Worm (Caenorhabditis elegans): ENCODE results near the gene kcmf-1.

Gene kcmf-1

DNA sequence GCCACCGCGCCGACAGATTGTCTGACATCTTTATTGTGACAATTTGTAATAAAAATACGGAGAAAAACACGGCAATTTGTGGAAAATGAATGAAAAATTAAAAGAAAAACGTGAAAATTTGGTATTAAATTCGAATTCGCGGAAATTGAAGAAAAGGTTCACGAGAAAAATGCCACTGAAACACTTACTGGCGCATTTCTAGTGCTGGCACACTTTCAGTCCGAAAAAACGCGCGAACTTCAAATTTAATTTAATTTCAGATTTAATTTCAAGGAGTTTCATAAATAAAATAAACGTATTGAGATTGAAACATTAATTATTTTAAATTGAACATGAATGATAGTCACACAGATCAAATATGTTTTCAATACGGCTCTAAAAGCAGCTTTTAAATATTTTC is 33.9 kb upstream of the kcmf-1 start, which contains the start of gene cyk-7:
Gene cyk-7 (minus strand): TSS at position 99 of the 400 bp plus-strand sequence.
- TF ChIP-seq ceh-36 (tag; optimal IDR thresholded peaks at IDR 0.05) (no peak), tra-4 (tag; optimal IDR thresholded peaks at IDR 0.05) (no peak), F13C5.2 (tag; optimal IDR thresholded peaks at IDR 0.05) (no peak), hnd-1 (tag; optimal IDR thresholded peaks at IDR 0.05) (no peak), ceh-13 (GFP tag; optimal IDR thresholded peaks at IDR 0.05) (no peak), pes-1 (GFP tag; IDR thresholded peaks at IDR 0.05) (no peak), hmbx-1 (tag; optimal IDR thresholded peaks at IDR 0.05) (no peak), B0310.2 (tag; optimal IDR thresholded peaks at IDR 0.05) (no peak), ama-1 (optimal IDR thresholded peaks at IDR 0.05) (no peak), sea-1 (GFP tag; conservative IDR thresholded peaks at IDR 0.05) (no peak), scrt-1 (GFP tag; IDR thresholded peaks at IDR 0.05) (no peak), tbx-11 (GFP tag; IDR thresholded peaks at IDR 0.05) (no peak)

DNA sequence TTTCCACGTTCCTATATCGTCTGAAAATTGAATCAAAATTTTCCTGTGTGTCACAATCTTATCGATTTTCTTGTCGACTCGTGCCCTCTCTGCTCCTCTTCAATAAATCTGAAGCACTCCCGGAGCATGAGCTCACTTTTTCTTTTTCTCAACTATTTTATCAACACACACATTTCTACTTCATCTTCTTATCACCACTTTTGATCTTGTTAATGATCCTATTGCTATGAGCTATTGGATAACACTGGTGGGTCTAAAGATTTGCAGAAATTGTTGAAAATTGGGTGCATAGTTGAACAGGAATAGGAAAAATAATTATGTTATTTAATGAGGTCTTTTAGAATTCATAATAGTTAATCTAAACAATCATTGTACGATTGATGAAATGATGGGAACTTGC is 24.0 kb upstream of the kcmf-1 start:
- no peak for TF ChIP-seq tra-4 (tag; optimal IDR thresholded peaks at IDR 0.05)
- no peak for TF ChIP-seq F13C5.2 (tag; optimal IDR thresholded peaks at IDR 0.05)
- no peak for TF ChIP-seq hmg-4 (GFP tag; optimal IDR thresholded peaks at IDR 0.05)
- TF ChIP-seq pes-1 (GFP tag; IDR thresholded peaks at IDR 0.05) = no peak
- no peak for TF ChIP-seq aly-1 (tag; optimal IDR thresholded peaks at IDR 0.05)
- no peak for TF ChIP-seq tbx-37 (GFP tag; conservative IDR thresholded peaks at IDR 0.05)
- no peak for TF ChIP-seq flt-1 (GFP tag; IDR thresholded peaks at IDR 0.05)
- no peak for TF ChIP-seq sea-1 (GFP tag; conservative IDR thresholded peaks at IDR 0.05)
- TF ChIP-seq hnd-1 (tag; optimal IDR thresholded peaks at IDR 0.05) = no peak
- no peak for TF ChIP-seq B0310.2 (tag; optimal IDR thresholded peaks at IDR 0.05)
- no peak for TF ChIP-seq hmbx-1 (tag; optimal IDR thresholded peaks at IDR 0.05)
- TF ChIP-seq ceh-36 (tag; optimal IDR thresholded peaks at IDR 0.05) = no peak
- TF ChIP-seq ceh-13 (GFP tag; optimal IDR thresholded peaks at IDR 0.05) = no peak
- no peak for TF ChIP-seq ama-1 (optimal IDR thresholded peaks at IDR 0.05)
- TF ChIP-seq ets-7 (tag; optimal IDR thresholded peaks at IDR 0.05) = no peak
- no peak for TF ChIP-seq scrt-1 (GFP tag; IDR thresholded peaks at IDR 0.05)

DNA sequence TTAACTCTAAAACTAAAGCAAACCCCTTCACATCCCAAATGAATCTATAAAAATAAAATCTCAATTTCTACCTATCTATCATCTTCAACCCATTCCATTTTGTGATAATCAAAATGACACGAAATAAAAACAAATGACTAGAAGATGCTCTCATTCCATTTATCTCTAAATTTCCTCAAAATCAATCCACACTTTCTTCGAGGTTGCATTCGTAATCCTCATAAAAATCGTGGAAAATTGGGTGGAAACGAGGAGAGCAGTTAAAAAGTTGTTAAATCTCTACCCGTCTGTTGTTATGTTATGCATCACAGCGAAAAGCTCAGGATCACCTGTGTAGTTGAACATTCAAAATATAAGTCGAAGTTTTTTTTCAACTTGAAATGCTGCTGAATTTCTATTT is 22.3 kb upstream of the kcmf-1 start:
- TF ChIP-seq aly-1 (tag; optimal IDR thresholded peaks at IDR 0.05) (no peak), ceh-36 (tag; optimal IDR thresholded peaks at IDR 0.05) (no peak), tra-4 (tag; optimal IDR thresholded peaks at IDR 0.05) (no peak), ceh-13 (GFP tag; optimal IDR thresholded peaks at IDR 0.05) (no peak), hmbx-1 (tag; optimal IDR thresholded peaks at IDR 0.05) (no peak), F13C5.2 (tag; optimal IDR thresholded peaks at IDR 0.05) (no peak), sea-1 (GFP tag; conservative IDR thresholded peaks at IDR 0.05) (no peak), pes-1 (GFP tag; IDR thresholded peaks at IDR 0.05) (no peak), tbx-37 (GFP tag; conservative IDR thresholded peaks at IDR 0.05) (no peak), tbx-11 (GFP tag; IDR thresholded peaks at IDR 0.05) (no peak), scrt-1 (GFP tag; IDR thresholded peaks at IDR 0.05) (no peak), flt-1 (GFP tag; IDR thresholded peaks at IDR 0.05) (no peak), ama-1 (optimal IDR thresholded peaks at IDR 0.05) (no peak), ets-7 (tag; optimal IDR thresholded peaks at IDR 0.05) (no peak)

DNA sequence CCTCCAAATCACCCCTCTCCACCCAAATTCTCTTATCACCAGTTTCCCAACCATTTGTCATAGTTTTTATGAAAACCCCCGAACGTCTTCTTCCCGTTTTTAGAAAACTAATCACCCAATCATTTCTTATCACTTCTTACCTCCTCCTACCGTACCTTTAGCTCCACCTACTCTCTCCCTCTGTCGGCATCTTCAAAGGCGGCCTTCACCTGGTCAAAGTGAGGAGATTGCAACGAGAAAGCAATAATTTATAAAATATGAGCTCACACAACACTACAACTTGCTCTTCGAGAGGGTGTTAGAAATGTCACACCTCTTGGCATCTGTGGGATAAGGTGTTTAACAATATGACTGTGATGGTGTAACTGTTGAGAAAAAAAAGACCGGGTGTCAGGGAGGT is 20.2 kb upstream of the kcmf-1 start:
- TF ChIP-seq tra-4 (tag; optimal IDR thresholded peaks at IDR 0.05) (no peak), hmg-4 (GFP tag; optimal IDR thresholded peaks at IDR 0.05) (no peak), pes-1 (GFP tag; IDR thresholded peaks at IDR 0.05) (no peak), ceh-13 (GFP tag; optimal IDR thresholded peaks at IDR 0.05) (no peak), ets-7 (tag; optimal IDR thresholded peaks at IDR 0.05) (no peak), hmbx-1 (tag; optimal IDR thresholded peaks at IDR 0.05) (no peak), F13C5.2 (tag; optimal IDR thresholded peaks at IDR 0.05) (no peak)

DNA sequence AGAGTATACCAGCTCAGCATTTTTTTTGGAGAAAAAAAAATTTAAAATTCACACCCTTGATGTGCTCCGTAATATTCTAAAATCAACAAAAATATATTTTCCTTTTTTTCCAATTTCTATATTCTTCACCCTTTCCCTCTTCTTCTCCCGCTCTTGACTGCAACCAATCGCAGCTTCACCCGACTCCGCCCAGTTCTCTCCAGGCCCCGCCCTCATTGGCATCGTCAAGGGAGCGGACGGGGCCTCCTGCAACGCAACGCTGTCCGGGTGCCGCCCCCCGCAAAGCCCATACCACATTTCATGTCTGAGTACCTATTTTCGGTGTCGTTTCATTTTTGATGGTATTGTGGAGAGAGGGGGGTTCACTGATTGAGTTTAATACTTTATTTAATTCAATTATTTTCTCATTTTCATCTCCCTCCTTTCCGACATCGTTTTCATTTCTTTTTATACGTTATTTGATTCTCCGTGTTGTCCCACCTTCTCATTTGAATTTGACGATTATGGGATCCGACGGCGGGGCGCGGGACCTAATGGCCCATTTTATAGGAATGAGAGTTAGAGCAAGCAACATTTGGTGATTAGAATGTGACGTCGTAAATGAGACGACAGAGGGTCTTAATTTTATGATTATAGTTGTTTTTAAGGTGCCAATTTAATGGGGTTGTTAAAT is 16.9 kb upstream of the kcmf-1 start:
- TF ChIP-seq B0310.2 (tag; optimal IDR thresholded peaks at IDR 0.05) = no peak
- TF ChIP-seq F13C5.2 (tag; optimal IDR thresholded peaks at IDR 0.05) = no peak
- TF ChIP-seq aly-1 (tag; optimal IDR thresholded peaks at IDR 0.05) = no peak
- TF ChIP-seq hmg-4 (GFP tag; optimal IDR thresholded peaks at IDR 0.05) = no peak
- TF ChIP-seq hmbx-1 (tag; optimal IDR thresholded peaks at IDR 0.05) = no peak
- no peak for TF ChIP-seq hnd-1 (tag; optimal IDR thresholded peaks at IDR 0.05)
- TF ChIP-seq scrt-1 (GFP tag; IDR thresholded peaks at IDR 0.05) = no peak
- TF ChIP-seq flt-1 (GFP tag; IDR thresholded peaks at IDR 0.05) = no peak
- TF ChIP-seq ceh-36 (tag; optimal IDR thresholded peaks at IDR 0.05) = no peak
- no peak for TF ChIP-seq sea-1 (GFP tag; conservative IDR thresholded peaks at IDR 0.05)
- no peak for TF ChIP-seq tra-4 (tag; optimal IDR thresholded peaks at IDR 0.05)
- TF ChIP-seq tbx-37 (GFP tag; conservative IDR thresholded peaks at IDR 0.05) = no peak
- no peak for TF ChIP-seq ets-7 (tag; optimal IDR thresholded peaks at IDR 0.05)
- TF ChIP-seq ceh-13 (GFP tag; optimal IDR thresholded peaks at IDR 0.05) = no peak
- TF ChIP-seq ama-1 (optimal IDR thresholded peaks at IDR 0.05) = no peak
- TF ChIP-seq tbx-11 (GFP tag; IDR thresholded peaks at IDR 0.05) = no peak

DNA sequence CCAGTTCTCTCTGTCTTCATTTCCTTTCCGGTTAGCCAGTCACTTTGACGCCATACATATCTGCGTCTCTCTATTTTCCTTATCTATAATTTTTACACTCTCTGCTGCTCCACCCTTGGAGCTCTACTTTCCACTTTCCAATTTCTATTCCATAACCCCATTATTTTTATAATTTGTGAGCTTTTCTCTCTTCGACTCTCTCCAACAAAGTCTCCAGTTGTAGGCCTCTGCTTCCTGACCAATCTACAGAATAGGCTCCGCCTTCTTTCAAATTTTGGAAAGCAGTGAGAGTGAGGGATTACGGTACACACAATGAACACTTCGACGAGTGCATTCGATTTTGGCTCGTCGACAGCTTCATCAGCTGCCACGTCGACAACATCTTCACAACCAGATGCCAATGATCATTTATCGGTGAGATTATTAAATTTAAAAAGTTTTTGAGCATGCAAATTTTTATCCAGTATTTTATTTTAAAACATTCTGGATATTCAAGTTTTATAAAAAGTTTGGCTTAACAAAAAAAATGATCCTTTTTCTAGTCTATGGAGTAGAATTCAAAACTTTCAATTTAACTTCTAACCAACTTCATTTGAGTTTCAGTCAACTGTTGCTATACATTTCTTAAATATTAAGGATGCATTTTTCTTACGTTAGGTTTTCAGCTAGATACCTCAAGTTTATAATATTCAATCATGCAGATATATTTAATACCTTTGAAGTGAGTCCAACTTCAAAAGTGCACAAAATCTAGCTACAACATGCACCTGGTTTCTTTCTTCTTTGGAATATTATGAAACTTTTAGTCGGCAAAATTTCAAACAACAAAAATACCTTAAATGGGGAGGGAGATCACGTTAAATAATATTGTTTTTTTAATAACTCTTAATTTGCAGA is 14.8 kb upstream of the kcmf-1 start, which contains the start of gene egl-5:
Gene egl-5 (plus strand): TSS at position 216 of the 897 bp plus-strand sequence.
- TF ChIP-seq tbx-11 (GFP tag; IDR thresholded peaks at IDR 0.05) = no peak
- TF ChIP-seq tbx-37 (GFP tag; conservative IDR thresholded peaks at IDR 0.05) = no peak
- no peak for TF ChIP-seq hmbx-1 (tag; optimal IDR thresholded peaks at IDR 0.05)
- TF ChIP-seq ama-1 (optimal IDR thresholded peaks at IDR 0.05) = no peak
- no peak for TF ChIP-seq sea-1 (GFP tag; conservative IDR thresholded peaks at IDR 0.05)
- TF ChIP-seq flt-1 (GFP tag; IDR thresholded peaks at IDR 0.05) = no peak
- no peak for TF ChIP-seq ceh-13 (GFP tag; optimal IDR thresholded peaks at IDR 0.05)
- no peak for TF ChIP-seq F13C5.2 (tag; optimal IDR thresholded peaks at IDR 0.05)

DNA sequence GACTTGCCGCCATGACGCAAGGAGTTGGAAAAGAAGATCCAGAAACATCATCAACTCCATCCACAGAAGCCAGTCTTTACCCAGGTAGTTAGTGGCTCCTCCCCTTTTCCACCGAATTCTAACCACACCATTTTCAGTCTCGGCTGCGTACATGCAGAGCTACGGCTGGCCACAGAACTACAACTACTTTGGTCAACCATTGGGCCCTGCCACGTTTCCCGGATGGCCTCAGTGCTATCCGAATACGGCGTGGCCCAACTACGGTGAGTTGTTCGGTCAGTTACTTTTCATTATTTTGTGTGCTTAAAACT is 14.2 kb upstream of the kcmf-1 start:
- no peak for TF ChIP-seq F13C5.2 (tag; optimal IDR thresholded peaks at IDR 0.05)
- no peak for TF ChIP-seq ceh-13 (GFP tag; optimal IDR thresholded peaks at IDR 0.05)
- TF ChIP-seq sea-1 (GFP tag; conservative IDR thresholded peaks at IDR 0.05) = no peak
- TF ChIP-seq aly-1 (tag; optimal IDR thresholded peaks at IDR 0.05) = no peak
- no peak for TF ChIP-seq ama-1 (optimal IDR thresholded peaks at IDR 0.05)
- no peak for TF ChIP-seq flt-1 (GFP tag; IDR thresholded peaks at IDR 0.05)
- no peak for TF ChIP-seq hnd-1 (tag; optimal IDR thresholded peaks at IDR 0.05)
- TF ChIP-seq B0310.2 (tag; optimal IDR thresholded peaks at IDR 0.05) = no peak
- no peak for TF ChIP-seq pes-1 (GFP tag; IDR thresholded peaks at IDR 0.05)
- no peak for TF ChIP-seq scrt-1 (GFP tag; IDR thresholded peaks at IDR 0.05)
- TF ChIP-seq hmbx-1 (tag; optimal IDR thresholded peaks at IDR 0.05) = no peak
- TF ChIP-seq ceh-36 (tag; optimal IDR thresholded peaks at IDR 0.05) = no peak
- no peak for TF ChIP-seq tbx-11 (GFP tag; IDR thresholded peaks at IDR 0.05)

Data from whole organism, early embryonic.